Worm (Caenorhabditis elegans) whole organism, young adult: ENCODE measurements around the gene C25E10.12.

Source experiments
- C17E4.6 ChIP-seq: fragments of 200-800 bp; sonication (Bioruptor generic); IDR thresholded peaks from 2 replicates; pipeline ENCODE4 v1.3.6; 2022; ENCODE audit warnings: missing genetic modification reagents, missing genetic modification characterization, missing compliant biosample characterization
- ZK185.1 ChIP-seq: sonication (generic microtip); optimal IDR thresholded peaks from 2 replicates; lab custom pipeline; 2016; ENCODE audit warnings: mild to moderate bottlenecking, missing genetic modification characterization, missing compliant biosample characterization; ENCODE audit not compliant: poor library complexity, severe bottlenecking
- aptf-2 ChIP-seq: fragments of 200-800 bp; sonication (Bioruptor generic); conservative IDR thresholded peaks from 2 replicates; pipeline ENCODE4 v1.3.6; 2022; ENCODE audit warnings: missing genetic modification reagents, missing genetic modification characterization, missing compliant biosample characterization
- dpff-1 ChIP-seq: sonication (generic microtip); optimal IDR thresholded peaks from 2 replicates; lab custom pipeline; 2017; ENCODE audit warnings: mild to moderate bottlenecking, missing genetic modification characterization, missing compliant biosample characterization
- fkh-3 ChIP-seq: sonication (generic microtip); optimal IDR thresholded peaks from 2 replicates; lab custom pipeline; 2016; ENCODE audit warnings: mild to moderate bottlenecking, missing genetic modification characterization, missing compliant biosample characterization
- lag-1 ChIP-seq: fragments of 200-800 bp; sonication (Bioruptor generic); IDR thresholded peaks from 2 replicates; pipeline ENCODE4 v1.3.6; 2022; ENCODE audit warnings: missing genetic modification reagents, missing genetic modification characterization, missing compliant biosample characterization
- madf-10 ChIP-seq: sonication (generic microtip); optimal IDR thresholded peaks from 2 replicates; lab custom pipeline; 2016; ENCODE audit warnings: mild to moderate bottlenecking, missing genetic modification characterization, missing compliant biosample characterization
- repo-1 ChIP-seq: sonication (generic microtip); optimal IDR thresholded peaks from 2 replicates; lab custom pipeline; 2017; ENCODE audit warnings: mild to moderate bottlenecking, missing genetic modification characterization, missing compliant biosample characterization
- sea-2 ChIP-seq: fragments of 200-800 bp; sonication (Bioruptor generic); IDR thresholded peaks from 2 replicates; pipeline ENCODE4 v1.3.6; 2022; ENCODE audit warnings: missing genetic modification characterization, missing compliant biosample characterization
- sptf-2 ChIP-seq: fragments of 200-800 bp; sonication (Bioruptor generic); optimal IDR thresholded peaks from 2 replicates; lab custom pipeline; 2018; ENCODE audit warnings: mild to moderate bottlenecking, missing genetic modification characterization, missing compliant biosample characterization
- ztf-28 ChIP-seq: fragments of 200-800 bp; sonication (Bioruptor generic); IDR thresholded peaks from 2 replicates; pipeline ENCODE4 v1.3.6; 2022; ENCODE audit warnings: missing genetic modification reagents, missing genetic modification characterization, missing compliant biosample characterization

ce11 chrV:9067678-9068077, 5.4 kb upstream of the C25E10.12 start, which contains the start of gene fip-2:
- TF ChIP-seq ztf-28 (GFP tag; lab: Robert Waterston, UW) (no peak), dpff-1 (tag; lab: Kevin White, UChicago) (no peak), aptf-2 (GFP tag; lab: Robert Waterston, UW) (no peak), fkh-3 (no peak), sptf-2 (no peak), sea-2 (GFP tag; lab: Robert Waterston, UW) (no peak), madf-10 (tag; lab: Kevin White, UChicago) (no peak), ZK185.1 (tag; lab: Kevin White, UChicago) (no peak), lag-1 (GFP tag; lab: Robert Waterston, UW) (no peak), repo-1 (tag; lab: Kevin White, UChicago) (no peak), C17E4.6 (GFP tag; lab: Robert Waterston, UW) (no peak)
